Worm (Caenorhabditis elegans) whole organism, young adult: ENCODE data around the gene sre-31.
"Not testable (repeated sequence)": the region's sequence is repeated elsewhere in the genome, so short reads cannot be mapped to it uniquely, and the experiment has no call there.

Experiments
- B0035.1 ChIP-seq: sonication (generic microtip); optimal IDR thresholded peaks from 2 replicates; lab custom pipeline; 2016; ENCODE audit warnings: missing genetic modification characterization, mild to moderate bottlenecking, missing compliant biosample characterization, missing genotype, missing genetic modification reagents
- F37B4.10 ChIP-seq: fragments of 200-800 bp; sonication (Bioruptor generic); IDR thresholded peaks from 2 replicates; pipeline ENCODE4 v1.3.6; 2022; ENCODE audit warnings: missing genetic modification characterization, missing compliant biosample characterization
- F49E8.2 ChIP-seq: sonication (generic microtip); optimal IDR thresholded peaks from 3 replicates; lab custom pipeline; 2017; ENCODE audit warnings: missing genetic modification characterization, mild to moderate bottlenecking, missing compliant biosample characterization, antibody characterized with exemption, moderate library complexity; ENCODE audit not compliant: insufficient read depth
- F52B5.7 ChIP-seq: sonication (generic microtip); optimal IDR thresholded peaks from 2 replicates; lab custom pipeline; 2016; ENCODE audit warnings: mild to moderate bottlenecking, missing genetic modification characterization, missing compliant biosample characterization
- F57A8.1 ChIP-seq: fragments of 200-800 bp; sonication (Bioruptor generic); optimal IDR thresholded peaks from 2 replicates; lab custom pipeline; 2018; ENCODE audit warnings: mild to moderate bottlenecking, missing genetic modification characterization, moderate library complexity, missing compliant biosample characterization
- Y67H2A.10 ChIP-seq: fragments of 200-800 bp; sonication (Bioruptor generic); conservative IDR thresholded peaks from 2 replicates; pipeline ENCODE4 v1.3.6; 2022; ENCODE audit warnings: missing genetic modification reagents, missing genetic modification characterization, missing compliant biosample characterization
- akir-1 ChIP-seq: fragments of 200-800 bp; sonication (Bioruptor generic); optimal IDR thresholded peaks from 2 replicates; lab custom pipeline; 2018; ENCODE audit warnings: mild to moderate bottlenecking, missing genetic modification characterization, moderate library complexity, missing compliant biosample characterization
- ama-1 ChIP-seq, 3 experiments: fragments of 150-350 bp in 1 of 3; sonication (generic microtip) in 2 of 3; optimal IDR thresholded peaks; 2 replicates each; lab custom pipeline; 2014 to 2018; ENCODE audit warnings: missing biosample characterization in 2 of 3, missing genetic modification characterization in 2 of 3, missing genetic modification reagents in 2 of 3
- bed-1 ChIP-seq: fragments of 200-800 bp; sonication (Bioruptor generic); IDR thresholded peaks from 2 replicates; pipeline ENCODE4 v1.3.6; 2022; ENCODE audit warnings: missing genetic modification reagents, missing genetic modification characterization, missing compliant biosample characterization
- bed-2 ChIP-seq: fragments of 200-800 bp; sonication (Bioruptor generic); IDR thresholded peaks from 2 replicates; pipeline ENCODE4 v1.3.6; 2022; ENCODE audit warnings: missing genetic modification reagents, missing genetic modification characterization, missing compliant biosample characterization
- ccch-3 ChIP-seq: fragments of 200-800 bp; sonication (Bioruptor generic); optimal IDR thresholded peaks from 2 replicates; lab custom pipeline; 2018; ENCODE audit warnings: mild to moderate bottlenecking, missing genetic modification characterization, missing compliant biosample characterization
- ceh-40 ChIP-seq: fragments of 200-800 bp; sonication (Bioruptor generic); IDR thresholded peaks from 2 replicates; pipeline ENCODE4 v1.3.6; 2022; ENCODE audit warnings: missing genetic modification characterization, missing compliant biosample characterization
- dox-1 ChIP-seq: fragments of 200-800 bp; sonication (Bioruptor generic); IDR thresholded peaks from 2 replicates; pipeline ENCODE4 v1.3.6; 2022; ENCODE audit warnings: missing genetic modification reagents, missing genetic modification characterization, missing compliant biosample characterization
- efl-1 ChIP-seq: fragments of 150-350 bp; optimal IDR thresholded peaks from 2 replicates; lab custom pipeline; 2014; ENCODE audit warnings: missing biosample characterization, missing genetic modification reagents, missing genetic modification characterization
- hmg-20 ChIP-seq: fragments of 200-800 bp; sonication (Bioruptor generic); IDR thresholded peaks from 2 replicates; pipeline ENCODE4 v1.3.6; 2022; ENCODE audit warnings: missing genetic modification reagents, missing genetic modification characterization, missing compliant biosample characterization
- hrde-1 ChIP-seq: sonication (generic microtip); optimal IDR thresholded peaks from 2 replicates; lab custom pipeline; 2016; ENCODE audit warnings: missing genetic modification characterization, mild to moderate bottlenecking, missing compliant biosample characterization, moderate library complexity, missing genotype, missing genetic modification reagents, borderline replicate concordance
- lin-40 ChIP-seq: sonication (generic microtip); optimal IDR thresholded peaks from 2 replicates; lab custom pipeline; 2016; ENCODE audit warnings: missing genetic modification characterization, mild to moderate bottlenecking, missing compliant biosample characterization, missing genotype, missing genetic modification reagents
- mel-28 ChIP-seq: sonication (generic microtip); optimal IDR thresholded peaks from 2 replicates; lab custom pipeline; 2016; ENCODE audit warnings: borderline replicate concordance, mild to moderate bottlenecking, missing genetic modification characterization, missing compliant biosample characterization
- nfya-1 ChIP-seq: sonication (generic microtip); optimal IDR thresholded peaks from 2 replicates; lab custom pipeline; 2017; ENCODE audit warnings: antibody characterized with exemption, missing compliant biosample characterization, missing genetic modification characterization, borderline replicate concordance; ENCODE audit not compliant: insufficient read depth
- nhr-80 ChIP-seq: sonication (generic microtip); optimal IDR thresholded peaks from 2 replicates; lab custom pipeline; 2016; ENCODE audit warnings: missing genetic modification characterization, missing compliant biosample characterization
- nhr-90 ChIP-seq: sonication (generic microtip); optimal IDR thresholded peaks from 2 replicates; lab custom pipeline; 2016; ENCODE audit warnings: missing genotype, mild to moderate bottlenecking, missing genetic modification characterization, missing compliant biosample characterization
- repo-1 ChIP-seq: sonication (generic microtip); optimal IDR thresholded peaks from 2 replicates; lab custom pipeline; 2017; ENCODE audit warnings: mild to moderate bottlenecking, missing genetic modification characterization, missing compliant biosample characterization
- snpc-3.4 ChIP-seq: sonication (generic microtip); optimal IDR thresholded peaks from 2 replicates; lab custom pipeline; 2017; ENCODE audit warnings: missing genetic modification characterization, mild to moderate bottlenecking, missing compliant biosample characterization, antibody characterized with exemption, moderate library complexity, missing genotype, missing genetic modification reagents
- snpc-4 ChIP-seq, 5 experiments: fragments of 150-350 bp in 1 of 5; sonication (generic microtip) in 4 of 5; optimal IDR thresholded peaks; 2 replicates each; lab custom pipeline; 2014 to 2018; ENCODE audit warnings: missing genetic modification characterization in 5 of 5, missing biosample characterization in 3 of 5, antibody characterized with exemption in 2 of 5, mild to moderate bottlenecking in 2 of 5, missing compliant biosample characterization in 2 of 5, missing genotype in 2 of 5, moderate library complexity in 2 of 5, missing genetic modification reagents in 1 of 5
- somi-1 ChIP-seq: fragments of 200-800 bp; sonication (Bioruptor generic); optimal IDR thresholded peaks from 2 replicates; lab custom pipeline; 2018; ENCODE audit warnings: mild to moderate bottlenecking, missing genetic modification characterization, missing compliant biosample characterization
- zfh-2 ChIP-seq: fragments of 200-800 bp; sonication (Bioruptor generic); conservative IDR thresholded peaks from 2 replicates; pipeline ENCODE4 v1.3.6; 2022; ENCODE audit warnings: missing genetic modification reagents, missing genetic modification characterization, missing compliant biosample characterization
- zim-3 ChIP-seq: sonication (generic microtip); optimal IDR thresholded peaks from 2 replicates; lab custom pipeline; 2017; ENCODE audit warnings: mild to moderate bottlenecking, missing genetic modification characterization, moderate library complexity, missing compliant biosample characterization
- ztf-22 ChIP-seq: fragments of 200-800 bp; sonication (Bioruptor generic); optimal IDR thresholded peaks from 2 replicates; lab custom pipeline; 2018; ENCODE audit warnings: mild to moderate bottlenecking, missing genetic modification characterization, moderate library complexity, missing compliant biosample characterization
- ztf-25 ChIP-seq: fragments of 200-800 bp; sonication (Bioruptor generic); IDR thresholded peaks from 2 replicates; pipeline ENCODE4 v1.3.6; 2022; ENCODE audit warnings: missing genetic modification reagents, missing genetic modification characterization, missing compliant biosample characterization
- ztf-26 ChIP-seq: sonication (generic microtip); optimal IDR thresholded peaks from 2 replicates; lab custom pipeline; 2017; ENCODE audit warnings: missing genetic modification characterization, missing compliant biosample characterization
- ztf-28 ChIP-seq: fragments of 200-800 bp; sonication (Bioruptor generic); IDR thresholded peaks from 2 replicates; pipeline ENCODE4 v1.3.6; 2022; ENCODE audit warnings: missing genetic modification reagents, missing genetic modification characterization, missing compliant biosample characterization

Gene sre-31

ce11 chrII:12449849-12450248 is 41.2 kb upstream of the sre-31 start, which contains the start of gene sre-34:
sre-34 (plus strand) TSS chrII:12450149.
- TF ChIP-seq zfh-2 (no peak), dox-1 (GFP tag; lab: Robert Waterston, UW) (no peak), repo-1 (tag; lab: Kevin White, UChicago) (no peak), zim-3 (tag; lab: Kevin White, UChicago) (no peak), akir-1 (GFP tag; lab: Kevin White, UChicago) (no peak)

DNA sequence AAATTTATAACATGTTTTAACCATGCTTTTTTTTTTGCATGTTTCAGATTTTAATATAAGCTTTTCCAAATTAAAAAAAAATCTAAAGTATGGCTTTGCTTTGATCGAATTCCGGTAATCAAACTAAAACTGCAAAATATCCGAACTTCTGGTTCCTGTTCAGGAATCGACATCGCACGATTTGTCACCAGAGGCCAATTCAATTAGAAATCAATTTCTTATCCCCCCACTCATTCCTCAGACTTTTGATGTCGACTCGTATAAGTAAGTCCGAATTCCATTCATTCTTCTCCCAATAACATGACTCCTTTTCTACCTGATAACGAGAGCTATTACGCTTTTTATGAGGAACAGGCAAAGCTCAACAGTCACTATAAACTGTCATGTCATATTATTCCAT is 39.6 kb upstream of the sre-31 start, which contains the start of gene srh-27:
Gene srh-27, plus strand, starts transcription at position 301 of the 400 bp plus-strand sequence.
- TF ChIP-seq snpc-3.4: no peak
- TF ChIP-seq dox-1 (GFP tag; lab: Robert Waterston, UW): no peak
- TF ChIP-seq ztf-25 (GFP tag; lab: Robert Waterston, UW): no peak
- TF ChIP-seq bed-1 (GFP tag; lab: Robert Waterston, UW): no peak
- TF ChIP-seq hrde-1 (tag; lab: Kevin White, UChicago): no peak
- TF ChIP-seq ama-1 (optimal IDR thresholded peaks at IDR 0.05; lab: Kevin White, UChicago): no peak
- no peak for TF ChIP-seq ama-1 (GFP tag; optimal IDR thresholded peaks at IDR 0.05; lab: Kevin White, UChicago)
- TF ChIP-seq bed-2 (GFP tag; lab: Robert Waterston, UW): no peak
- TF ChIP-seq somi-1 (GFP tag; lab: Kevin White, UChicago): no peak
- no peak for TF ChIP-seq ceh-40 (GFP tag; lab: Robert Waterston, UW)
- no peak for TF ChIP-seq hmg-20
- TF ChIP-seq nfya-1: no peak
- no peak for TF ChIP-seq F37B4.10 (GFP tag; lab: Robert Waterston, UW)
- no peak for TF ChIP-seq mel-28 (tag; lab: Kevin White, UChicago)
- no peak for TF ChIP-seq lin-40 (tag; lab: Kevin White, UChicago)
- no peak for TF ChIP-seq ccch-3 (GFP tag; lab: Kevin White, UChicago)
- no peak for TF ChIP-seq B0035.1
- TF ChIP-seq F52B5.7 (tag; lab: Kevin White, UChicago): no peak
- TF ChIP-seq snpc-4 (GFP tag; optimal IDR thresholded peaks at IDR 0.05; lab: Kevin White, UChicago): no peak
- no peak for TF ChIP-seq snpc-4 (tag; optimal IDR thresholded peaks at IDR 0.05; lab: Kevin White, UChicago)
- TF ChIP-seq F57A8.1 (GFP tag; lab: Kevin White, UChicago): no peak

DNA sequence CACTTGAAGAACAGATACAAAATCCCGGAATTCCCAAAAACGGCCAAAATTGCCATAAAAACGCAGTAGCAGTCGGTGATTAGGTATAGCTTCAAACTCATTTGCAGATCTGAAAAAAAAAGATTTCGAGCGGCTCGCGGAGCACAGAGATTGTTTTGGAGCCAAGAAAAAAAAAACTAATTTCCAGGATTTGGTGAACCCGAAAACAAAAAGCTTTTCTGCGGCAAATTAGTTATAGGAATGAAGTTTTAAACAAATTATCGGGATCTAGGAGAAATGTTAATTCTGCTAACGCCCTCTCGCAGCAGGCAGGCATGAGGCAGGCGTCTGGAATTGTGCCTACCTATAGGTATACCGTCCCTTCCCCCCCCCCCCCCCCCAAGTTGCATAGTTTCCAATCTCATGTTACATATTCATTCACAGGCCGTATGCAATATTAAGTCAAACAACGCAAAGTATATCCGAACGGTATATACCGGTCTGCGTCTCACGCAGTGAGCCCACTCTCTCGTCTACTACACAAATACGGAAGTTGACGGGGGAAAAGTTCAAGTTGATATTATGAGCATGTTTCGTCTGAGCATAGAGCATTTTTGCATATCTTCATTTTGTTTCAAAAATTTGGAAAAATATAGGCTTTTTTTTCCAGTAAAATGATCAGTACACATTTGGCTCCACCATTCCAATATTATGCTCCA is 36.2 kb upstream of the sre-31 start, which contains the start of the genes W05H5.1 and pitr-6:
Gene W05H5.1, minus strand, starts transcription at position 101 of the 698 bp plus-strand sequence.
Gene pitr-6, plus strand, starts transcription at position 648 of the 698 bp plus-strand sequence.
- no peak for TF ChIP-seq nhr-80 (tag; lab: Kevin White, UChicago)
- no peak for TF ChIP-seq nhr-90 (tag; lab: Kevin White, UChicago)
- TF ChIP-seq ztf-22 (GFP tag; lab: Kevin White, UChicago): no peak
- TF ChIP-seq efl-1 (GFP tag; lab: Kevin White, UChicago): no peak
- TF ChIP-seq ztf-28 (GFP tag; lab: Robert Waterston, UW): 0 out of 2 replicates have a peak, but pooled peaks have one; percentile 15
- TF ChIP-seq, all 124 proteins: peak for 1

- not testable (repeated sequence) for TF ChIP-seq F49E8.2; Y67H2A.10 (GFP tag; lab: Robert Waterston, UW); ztf-26 (tag; lab: Kevin White, UChicago)
- TF ChIP-seq, all 124 proteins: peak for 0; not testable (repeated sequence) for 124
Measured at ce11 chrII:12441164-12441563, 32.5 kb upstream of the sre-31 start, which contains the start of gene Y57A10C.10. Y57A10C.10 (minus strand) TSS chrII:12441264.
